Fruit fly (Drosophila melanogaster): Measurements from ENCODE around the gene cyc.

The cyc gene

DNA sequence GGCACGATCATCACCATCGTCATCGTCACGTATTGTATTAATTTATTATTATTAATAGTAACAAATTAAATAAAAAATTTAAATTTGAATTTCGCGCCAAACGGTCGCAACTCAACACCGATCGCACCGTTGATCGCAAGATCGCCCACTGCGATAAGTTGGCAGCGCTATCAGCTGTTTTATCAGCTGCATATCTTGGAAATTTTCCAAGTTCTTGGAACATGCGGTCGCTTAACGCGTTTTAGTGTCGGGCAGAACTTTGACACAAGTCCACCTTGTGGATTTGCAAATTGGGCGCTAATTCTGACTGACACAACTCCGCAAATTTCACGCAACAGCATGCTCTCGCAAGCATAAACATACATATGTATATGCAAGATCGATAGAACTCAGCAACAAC is 45.5 kb upstream of the cyc start (continued):
- TF ChIP-seq org-1 (GFP tag; optimal IDR thresholded peaks at IDR 0.05): no peak
- TF ChIP-seq CG7839 (tag; optimal IDR thresholded peaks at IDR 0.05): no peak
- peak; percentile 8 for TF ChIP-seq lilli (GFP tag; optimal IDR thresholded peaks at IDR 0.05)
- peak; percentile 24 for TF ChIP-seq CG10209 (GFP tag; optimal IDR thresholded peaks at IDR 0.05)
- no peak for TF ChIP-seq Sry-β (GFP tag; optimal IDR thresholded peaks at IDR 0.05)
- peak; percentile 20 for TF ChIP-seq bigmax (GFP tag; optimal IDR thresholded peaks at IDR 0.05)
- TF ChIP-seq CG9817 (tag; optimal IDR thresholded peaks at IDR 0.05): no peak
- peak; percentile 77 for TF ChIP-seq CG15514 (GFP tag; optimal IDR thresholded peaks at IDR 0.05)
- peak; percentile 11 for TF ChIP-seq run (tag; optimal IDR thresholded peaks at IDR 0.05)
- no peak for TF ChIP-seq cato (GFP tag; optimal IDR thresholded peaks at IDR 0.05; ENCODE audit: borderline replicate concordance)
- TF ChIP-seq CG8290 (GFP tag; optimal IDR thresholded peaks at IDR 0.05): peak; percentile 13
- TF ChIP-seq CG8290 (tag; optimal IDR thresholded peaks at IDR 0.05): no peak
- peak; percentile 42 for TF ChIP-seq CG12769 (tag; optimal IDR thresholded peaks at IDR 0.05)
- peak; percentile 4 for TF ChIP-seq CG30020 (tag; optimal IDR thresholded peaks at IDR 0.05)
- TF ChIP-seq CG34376 (GFP tag; optimal IDR thresholded peaks at IDR 0.05): peak; percentile 77
- TF ChIP-seq HLHmδ (GFP tag; optimal IDR thresholded peaks at IDR 0.05): peak; percentile 18
- TF ChIP-seq Rfx (GFP tag; IDR thresholded peaks at IDR 0.05): peak; percentile 57; the same call in 1 of the 2 replicates
- TF ChIP-seq amos (GFP tag; IDR thresholded peaks at IDR 0.05; ENCODE audit: partially characterized antibody): peak; percentile 33; the same call in 1 of the 2 replicates
- TF ChIP-seq chinmo (GFP tag; IDR thresholded peaks at IDR 0.05; ENCODE audit: partially characterized antibody): peak; percentile 75; the same call in 2 of the 4 replicates
- peak in 1 of 3 experiments; percentile 98 for TF ChIP-seq Stat92E (GFP tag; optimal IDR thresholded peaks at IDR 0.05)
- TF ChIP-seq ac (GFP tag; optimal IDR thresholded peaks at IDR 0.05): no peak
- peak; percentile 66 for TF ChIP-seq ci (GFP tag; IDR thresholded peaks at IDR 0.05)
- peak in 1 of 2 experiments; percentile 44 for TF ChIP-seq insv (GFP tag; optimal IDR thresholded peaks at IDR 0.05)
- TF ChIP-seq p53 (GFP tag; optimal IDR thresholded peaks at IDR 0.05): no peak
- TF ChIP-seq bcd (GFP tag; optimal IDR thresholded peaks at IDR 0.05): peak; percentile 12
- TF ChIP-seq CG18599 (GFP tag; optimal IDR thresholded peaks at IDR 0.05): peak; percentile 3
- peak; percentile 16 for TF ChIP-seq BtbVII (GFP tag; optimal IDR thresholded peaks at IDR 0.05)
- peak; percentile 41 for TF ChIP-seq CG17912 (GFP tag; optimal IDR thresholded peaks at IDR 0.05)
- peak; percentile 9 for TF ChIP-seq grau (tag; optimal IDR thresholded peaks at IDR 0.05)
- peak; percentile 70 for TF ChIP-seq ftz-f1 (GFP tag; optimal IDR thresholded peaks at IDR 0.05)
- TF ChIP-seq CG10267 (tag; optimal IDR thresholded peaks at IDR 0.05): peak; percentile 96
- peak; percentile 35; the same call in 1 of the 3 replicates for TF ChIP-seq so (GFP tag; IDR thresholded peaks at IDR 0.05)
- peak; percentile 27 for TF ChIP-seq CG3281 (GFP tag; optimal IDR thresholded peaks at IDR 0.05)
- TF ChIP-seq caup (GFP tag; optimal IDR thresholded peaks at IDR 0.05; ENCODE audit: severe bottlenecking): peak; percentile 24
- no peak for TF ChIP-seq CG4854 (GFP tag; optimal IDR thresholded peaks at IDR 0.05)
- TF ChIP-seq CG3995 (GFP tag; optimal IDR thresholded peaks at IDR 0.05): peak; percentile 74
- TF ChIP-seq CG9797 (GFP tag; optimal IDR thresholded peaks at IDR 0.05): peak; percentile 49
- no peak for TF ChIP-seq Hsf (GFP tag; optimal IDR thresholded peaks at IDR 0.05)
- peak; percentile 100 for TF ChIP-seq trem (tag; optimal IDR thresholded peaks at IDR 0.05)
- TF ChIP-seq B-H2 (GFP tag; optimal IDR thresholded peaks at IDR 0.05): peak; percentile 68
- peak; percentile 61; the same call in 1 of the 2 replicates for TF ChIP-seq CG13287 (GFP tag; IDR thresholded peaks at IDR 0.05; ENCODE audit: partially characterized antibody)
- no peak for TF ChIP-seq Poxn (GFP tag; IDR thresholded peaks at IDR 0.05)
- peak; percentile 51 for TF ChIP-seq gfzf (GFP tag; optimal IDR thresholded peaks at IDR 0.05)
- TF ChIP-seq MTF-1 (GFP tag; optimal IDR thresholded peaks at IDR 0.05; ENCODE audit: borderline replicate concordance): peak; percentile 30
- no peak for TF ChIP-seq ewg (GFP tag; optimal IDR thresholded peaks at IDR 0.05)
- TF ChIP-seq CTCF (GFP tag; optimal IDR thresholded peaks at IDR 0.05): peak; percentile 24
- TF ChIP-seq tll (GFP tag; optimal IDR thresholded peaks at IDR 0.05): peak in 1 of 2 experiments; percentile 19
- TF ChIP-seq CG6854 (GFP tag; optimal IDR thresholded peaks at IDR 0.05): peak; percentile 21
- peak; percentile 94 for TF ChIP-seq dm (GFP tag; optimal IDR thresholded peaks at IDR 0.05)
